Fruit fly (Drosophila melanogaster): ENCODE results near the gene mtTFB1.

Gene mtTFB1

dm6 chr3L:11696294-11697116 is 12.3 kb upstream of the mtTFB1 start, which contains the start of gene Dph1 (continued):
- TF ChIP-seq CG10565 (GFP tag; optimal IDR thresholded peaks at IDR 0.05) (peak; percentile 29), fd102C (GFP tag; optimal IDR thresholded peaks at IDR 0.05) (no peak), grn (GFP tag; optimal IDR thresholded peaks at IDR 0.05) (peak; percentile 12), Nf-YC (tag; optimal IDR thresholded peaks at IDR 0.05) (peak; percentile 66), amos (GFP tag; IDR thresholded peaks at IDR 0.05; ENCODE audit: partially characterized antibody) (peak; percentile 70; the same call in 1 of the 2 replicates), Neu2 (GFP tag; optimal IDR thresholded peaks at IDR 0.05; ENCODE audit: borderline replicate concordance) (no peak), Hr78 (GFP tag; optimal IDR thresholded peaks at IDR 0.05) (peak in 1 of 2 experiments; percentile 89), grau (tag; optimal IDR thresholded peaks at IDR 0.05) (peak; percentile 78), Hr51 (GFP tag; optimal IDR thresholded peaks at IDR 0.05) (peak; percentile 50 to 87), CG5245 (GFP tag; optimal IDR thresholded peaks at IDR 0.05) (peak; percentile 55), luna (GFP tag; optimal IDR thresholded peaks at IDR 0.05) (peak; percentile 64), unc-4 (GFP tag; IDR thresholded peaks at IDR 0.05; ENCODE audit: partially characterized antibody) (no peak; the same call in 1 of the 2 replicates), BEAF-32 (GFP tag; optimal IDR thresholded peaks at IDR 0.05) (peak; percentile 30), CG34422 (GFP tag; IDR thresholded peaks at IDR 0.05) (peak; percentile 93), disco-r (GFP tag; optimal IDR thresholded peaks at IDR 0.05) (peak; percentile 74), CG7786 (GFP tag; optimal IDR thresholded peaks at IDR 0.05) (peak; percentile 85), CG7928 (GFP tag; optimal IDR thresholded peaks at IDR 0.05) (peak; percentile 14), ewg (GFP tag; optimal IDR thresholded peaks at IDR 0.05) (peak; percentile 77), CG32532 (GFP tag; IDR thresholded peaks at IDR 0.05) (peak; percentile 90), CG10431 (GFP tag; optimal IDR thresholded peaks at IDR 0.05) (peak; percentile 67), Tbp (GFP tag; optimal IDR thresholded peaks at IDR 0.05) (no peak), CG10654 (GFP tag; optimal IDR thresholded peaks at IDR 0.05) (peak; percentile 77), CG31441 (GFP tag; IDR thresholded peaks at IDR 0.05) (peak; percentile 86), ap (GFP tag; IDR thresholded peaks at IDR 0.05) (peak; percentile 83), btn (GFP tag; optimal IDR thresholded peaks at IDR 0.05) (peak; percentile 88), chn (GFP tag; optimal IDR thresholded peaks at IDR 0.05) (peak; percentile 81), PHDP (tag; optimal IDR thresholded peaks at IDR 0.05) (peak; percentile 83), org-1 (GFP tag; optimal IDR thresholded peaks at IDR 0.05) (peak; percentile 86), CG17802 (tag; optimal IDR thresholded peaks at IDR 0.05) (peak; percentile 76), CG14965 (GFP tag; optimal IDR thresholded peaks at IDR 0.05; ENCODE audit: borderline replicate concordance) (peak; percentile 47), Adf1 (GFP tag; IDR thresholded peaks at IDR 0.05) (peak; percentile 36; the same call in 1 of the 2 replicates), gsb (GFP tag; IDR thresholded peaks at IDR 0.05) (peak; percentile 34; the same call in 1 of the 2 replicates), HmgD (GFP tag; optimal IDR thresholded peaks at IDR 0.05) (peak; percentile 61), CHES-1-like (GFP tag; optimal IDR thresholded peaks at IDR 0.05) (peak; percentile 79), H15 (GFP tag; IDR thresholded peaks at IDR 0.05) (peak; percentile 76), ems (GFP tag; optimal IDR thresholded peaks at IDR 0.05) (peak; percentile 79), tna (GFP tag; IDR thresholded peaks at IDR 0.05; ENCODE audit: partially characterized antibody) (no peak; the same call in 1 of the 2 replicates), fru (optimal IDR thresholded peaks at IDR 0.05) (no peak), cg (GFP tag; optimal IDR thresholded peaks at IDR 0.05) (no peak), Gsc (GFP tag; IDR thresholded peaks at IDR 0.05) (no peak), CG9609 (GFP tag; optimal IDR thresholded peaks at IDR 0.05) (peak; percentile 83), Bgb (GFP tag; IDR thresholded peaks at IDR 0.05; ENCODE audit: partially characterized antibody) (peak; percentile 59), Hmr (GFP tag; optimal IDR thresholded peaks at IDR 0.05) (peak; percentile 84), CG7987 (GFP tag; optimal IDR thresholded peaks at IDR 0.05) (peak; percentile 59), CG13287 (GFP tag; IDR thresholded peaks at IDR 0.05; ENCODE audit: partially characterized antibody) (peak; percentile 57), tup (GFP tag; optimal IDR thresholded peaks at IDR 0.05) (peak; percentile 47), CG34224 (GFP tag; IDR thresholded peaks at IDR 0.05; ENCODE audit: partially characterized antibody) (peak; percentile 64)

Data from whole organism, embryonic.